Fruit fly (Drosophila melanogaster): ENCODE results near the gene CG34250.

The CG34250 gene

DNA sequence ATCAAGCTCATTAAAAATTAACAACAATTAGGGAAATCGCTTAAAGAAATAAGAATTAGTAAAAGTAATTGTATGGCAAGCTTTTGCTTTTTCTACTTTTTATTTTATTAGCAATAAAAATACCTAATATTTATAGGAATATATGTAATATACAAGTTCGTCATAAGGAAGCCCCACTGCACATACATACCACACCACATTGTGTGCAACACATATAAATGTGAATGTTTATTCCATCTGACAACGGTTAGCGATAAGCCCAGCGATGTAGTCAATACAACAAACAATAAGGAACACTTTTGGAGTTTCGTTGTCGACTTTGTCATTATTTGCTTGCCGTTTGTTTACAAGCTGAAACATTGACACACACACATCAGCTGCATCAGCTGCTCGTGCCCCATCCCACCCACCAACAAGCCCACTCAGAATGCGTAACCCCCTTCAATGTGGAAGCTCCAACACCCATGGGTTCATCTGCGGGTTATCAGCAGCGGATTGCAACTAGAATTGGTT, 9.3 kb downstream of the CG34250 start (continued):
- TF ChIP-seq Abd-B (GFP tag; optimal IDR thresholded peaks at IDR 0.05) (no peak), HHEX (GFP tag; optimal IDR thresholded peaks at IDR 0.05) (peak; percentile 71), CG11560 (tag; IDR thresholded peaks at IDR 0.05) (no peak), mam (GFP tag; optimal IDR thresholded peaks at IDR 0.05) (no peak), esg (GFP tag; conservative IDR thresholded peaks at IDR 0.05) (no peak), Poxn (GFP tag; IDR thresholded peaks at IDR 0.05) (no peak), gem (tag; optimal IDR thresholded peaks at IDR 0.05) (peak; percentile 82), tin (GFP tag; optimal IDR thresholded peaks at IDR 0.05) (peak; percentile 27), run (tag; optimal IDR thresholded peaks at IDR 0.05) (peak; percentile 71), CG2712 (tag; optimal IDR thresholded peaks at IDR 0.05) (peak; percentile 76), HLH54F (GFP tag; optimal IDR thresholded peaks at IDR 0.05) (no peak), Hmx (GFP tag; optimal IDR thresholded peaks at IDR 0.05) (no peak), CG11093 (GFP tag; IDR thresholded peaks at IDR 0.05) (0 out of 3 replicates have a peak, but pooled peaks have one; percentile 30), HLH3B (GFP tag; IDR thresholded peaks at IDR 0.05) (peak; percentile 61; the same call in 1 of the 2 replicates), Sry-δ (GFP tag; optimal IDR thresholded peaks at IDR 0.05) (peak; percentile 26), sc (optimal IDR thresholded peaks at IDR 0.05) (no peak), sc (GFP tag; optimal IDR thresholded peaks at IDR 0.05) (peak; percentile 89), CG9215 (GFP tag; IDR thresholded peaks at IDR 0.05) (no peak), insv (GFP tag; optimal IDR thresholded peaks at IDR 0.05) (peak in 1 of 2 experiments; percentile 32), Nf-YB (GFP tag; optimal IDR thresholded peaks at IDR 0.05) (peak; percentile 66), amos (GFP tag; IDR thresholded peaks at IDR 0.05; ENCODE audit: partially characterized antibody) (no peak), CG3726 (GFP tag; IDR thresholded peaks at IDR 0.05) (no peak; the same call in 2 of the 3 replicates), Ada2b (GFP tag; IDR thresholded peaks at IDR 0.05) (no peak), CG9797 (GFP tag; optimal IDR thresholded peaks at IDR 0.05) (peak; percentile 41), CG8388 (GFP tag; optimal IDR thresholded peaks at IDR 0.05) (peak; percentile 76), CG3995 (GFP tag; optimal IDR thresholded peaks at IDR 0.05) (no peak), CG1792 (GFP tag; optimal IDR thresholded peaks at IDR 0.05) (peak; percentile 73), CG18011 (GFP tag; optimal IDR thresholded peaks at IDR 0.05) (no peak), HLHmδ (GFP tag; optimal IDR thresholded peaks at IDR 0.05) (peak; percentile 99), CG13123 (GFP tag; optimal IDR thresholded peaks at IDR 0.05) (peak; percentile 71), Lhr (GFP tag; optimal IDR thresholded peaks at IDR 0.05) (peak; percentile 90), trem (tag; optimal IDR thresholded peaks at IDR 0.05) (peak; percentile 66), kni (GFP tag; optimal IDR thresholded peaks at IDR 0.05) (peak; percentile 95), fu2 (GFP tag; optimal IDR thresholded peaks at IDR 0.05) (no peak), CG10366 (GFP tag; IDR thresholded peaks at IDR 0.05) (peak; percentile 22; the same call in 1 of the 2 replicates), Lpt (GFP tag; optimal IDR thresholded peaks at IDR 0.05) (no peak), stc (GFP tag; IDR thresholded peaks at IDR 0.05) (peak; percentile 66; the same call in 1 of the 2 replicates), sisA (GFP tag; IDR thresholded peaks at IDR 0.05) (no peak; the same call in 1 of the 2 replicates), CG34422 (GFP tag; IDR thresholded peaks at IDR 0.05) (peak; percentile 37; the same call in 2 of the 3 replicates)

DNA sequence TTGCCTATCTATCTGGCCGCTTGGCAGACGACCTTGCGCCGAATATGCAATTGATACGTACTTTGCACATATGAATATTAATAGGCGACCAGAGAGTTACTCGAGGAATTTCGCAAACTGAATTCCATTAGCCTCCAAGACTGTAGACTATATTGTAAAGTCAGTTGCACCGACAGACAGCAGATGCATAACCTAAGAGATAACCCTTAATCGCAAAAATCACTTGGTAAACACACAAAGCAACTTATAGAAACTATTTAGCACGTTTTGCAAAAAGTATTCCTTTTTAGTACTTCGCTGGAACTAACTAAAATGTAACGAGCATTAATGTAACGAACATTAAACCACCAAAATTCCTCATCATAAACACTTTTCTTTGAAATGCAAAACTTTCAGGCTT, 10.1 kb downstream of the CG34250 start, which contains the start of gene CG6333:
Gene CG6333 (minus strand): TSS at position 101 of the 400 bp plus-strand sequence.
- TF ChIP-seq kah (GFP tag; optimal IDR thresholded peaks at IDR 0.05) (no peak), repo (GFP tag; optimal IDR thresholded peaks at IDR 0.05) (no peak)
